Worm (Caenorhabditis elegans) whole organism, L1 larva: ENCODE data around the gene sre-43.

Experiments
- ama-1 ChIP-seq: fragments of 150-350 bp; optimal IDR thresholded peaks from 2 replicates; lab custom pipeline; 2014
- grh-1 ChIP-seq: fragments of 200-800 bp; sonication (Bioruptor generic); IDR thresholded peaks from 2 replicates; pipeline ENCODE4 v1.3.6; 2022; ENCODE audit warnings: missing genetic modification reagents, missing genetic modification characterization, missing compliant biosample characterization
- nhr-20 ChIP-seq: sonication (generic microtip); optimal IDR thresholded peaks from 2 replicates; lab custom pipeline; 2016; ENCODE audit warnings: mild to moderate bottlenecking, missing genetic modification characterization, missing compliant biosample characterization

DNA sequence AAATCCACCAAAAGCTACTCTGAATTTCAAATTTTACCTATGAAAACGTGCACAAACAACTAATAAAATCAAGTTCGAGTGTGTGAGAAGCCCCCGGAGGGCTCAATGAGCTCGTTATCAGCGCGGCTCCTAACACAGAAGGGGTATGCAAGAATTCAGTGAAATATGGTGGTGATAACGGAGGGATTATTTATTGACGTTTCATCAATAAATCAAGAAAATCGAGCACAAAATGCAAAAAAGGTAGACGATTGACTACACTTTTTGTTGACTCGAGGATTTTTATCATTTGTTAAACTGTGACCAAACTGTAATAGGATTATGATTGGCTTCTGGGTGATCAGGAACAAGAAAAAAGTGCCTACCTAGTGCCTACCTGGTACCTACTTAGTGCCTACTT lies 11.4 kb downstream of the sre-43 start, which contains the start of gene zip-3:
- TF ChIP-seq grh-1 (GFP tag; lab: Robert Waterston, UW) (no peak), nhr-20 (tag; lab: Kevin White, UChicago) (no peak), ama-1 (no peak)
